ENCODE assay signal across 5 fruit fly cellular contexts in the genomic region with DNA sequence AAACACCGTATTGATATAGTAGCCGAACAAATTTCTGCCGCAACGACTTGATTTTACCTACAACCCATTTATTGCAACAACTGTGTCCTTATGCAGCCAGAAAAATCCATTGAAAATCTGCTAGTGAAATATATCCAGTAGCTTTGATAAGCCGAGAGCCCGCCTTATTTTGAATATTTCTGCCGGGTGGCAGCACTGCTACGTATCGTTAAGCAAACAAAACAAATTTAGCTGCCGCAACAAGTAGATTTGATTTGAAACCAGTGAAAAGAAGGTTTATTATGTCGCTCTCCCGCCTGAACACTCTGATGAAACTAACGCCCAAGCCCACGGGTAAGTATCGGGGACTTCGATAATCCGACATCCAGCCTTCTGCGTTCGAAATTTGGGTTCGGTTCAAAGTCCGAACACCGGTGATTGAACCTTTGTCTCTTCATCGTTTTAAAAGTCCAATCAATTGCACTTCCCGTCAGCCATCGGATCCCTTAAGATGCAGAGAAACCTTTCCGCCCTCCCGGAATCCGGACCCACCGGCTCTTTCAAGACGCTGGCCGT.
TF ChIP-seq lines count a peak whose summit lies in the region.

TSS of gene CG9577 (plus strand) at position 190 of the 555 bp plus-strand sequence.

- no peak for TF ChIP-seq CTCF in whole organism, embryonic (GFP tag; optimal IDR thresholded peaks at IDR 0.05; lab: Kevin White, UChicago)

TF ChIP-seq in whole organism, adult, 20 proteins besides CTCF, POLR2A, EP300 and RAD21:
- TF ChIP-seq CG7045 (GFP tag; optimal IDR thresholded peaks at IDR 0.05; lab: Kevin White, UChicago), result no peak
- peak; percentile 9 for TF ChIP-seq Hr96 (GFP tag; optimal IDR thresholded peaks at IDR 0.05; lab: Kevin White, UChicago)
- TF ChIP-seq bab1 (GFP tag; optimal IDR thresholded peaks at IDR 0.05; lab: Kevin White, UChicago), result peak; percentile 9
- TF ChIP-seq CG12768 (GFP tag; optimal IDR thresholded peaks at IDR 0.05; lab: Kevin White, UChicago), result peak; percentile 47
TF ChIP-seq in whole organism, adult: peak in this region for 3.

TF ChIP-seq in whole organism, embryonic, 481 proteins besides CTCF, POLR2A, EP300 and RAD21 (continues in another document):
- peak in 1 of 2 experiments; percentile 84 for TF ChIP-seq bsh (GFP tag; optimal IDR thresholded peaks at IDR 0.05; lab: Kevin White, UChicago)
- TF ChIP-seq E2f2 (GFP tag; IDR thresholded peaks at IDR 0.05; lab: Robert Waterston, UW), result peak; percentile 87
- TF ChIP-seq gce (GFP tag; IDR thresholded peaks at IDR 0.05; lab: Robert Waterston, UW), result no peak
- no peak for TF ChIP-seq CG3847 (GFP tag; IDR thresholded peaks at IDR 0.05; lab: Robert Waterston, UW)
- no peak for TF ChIP-seq Ravus (GFP tag; IDR thresholded peaks at IDR 0.05; lab: Robert Waterston, UW)
- TF ChIP-seq unc-4 (GFP tag; IDR thresholded peaks at IDR 0.05; lab: Robert Waterston, UW; ENCODE audit: partially characterized antibody), result no peak
- TF ChIP-seq CG1603 (tag; optimal IDR thresholded peaks at IDR 0.05; lab: Kevin White, UChicago), result peak; percentile 81
- no peak for TF ChIP-seq al (GFP tag; IDR thresholded peaks at IDR 0.05; lab: Robert Waterston, UW)
- TF ChIP-seq BEAF-32 (GFP tag; optimal IDR thresholded peaks at IDR 0.05; lab: Kevin White, UChicago), result peak; percentile 44
- no peak for TF ChIP-seq Mrtf (GFP tag; IDR thresholded peaks at IDR 0.05; lab: Robert Waterston, UW)
- peak; percentile 42; the same call in 1 of the 2 replicates for TF ChIP-seq MBD-R2 (GFP tag; IDR thresholded peaks at IDR 0.05; lab: Robert Waterston, UW)
- no peak for TF ChIP-seq CG4282 (GFP tag; optimal IDR thresholded peaks at IDR 0.05; lab: Kevin White, UChicago)
- no peak for TF ChIP-seq Dfd (GFP tag; optimal IDR thresholded peaks at IDR 0.05; lab: Kevin White, UChicago)
- TF ChIP-seq HmgZ (tag; optimal IDR thresholded peaks at IDR 0.05; lab: Kevin White, UChicago), result no peak
- TF ChIP-seq Spps (tag; optimal IDR thresholded peaks at IDR 0.05; lab: Kevin White, UChicago), result no peak
- no peak for TF ChIP-seq CG12769 (tag; optimal IDR thresholded peaks at IDR 0.05; lab: Kevin White, UChicago)
- TF ChIP-seq gt (GFP tag; IDR thresholded peaks at IDR 0.05; lab: Robert Waterston, UW), result no peak
- TF ChIP-seq CG6791 (GFP tag; IDR thresholded peaks at IDR 0.05; lab: Robert Waterston, UW; ENCODE audit: partially characterized antibody), result no peak
- TF ChIP-seq CG33557 (GFP tag; optimal IDR thresholded peaks at IDR 0.05; lab: Kevin White, UChicago), result no peak
- no peak for TF ChIP-seq chif (GFP tag; optimal IDR thresholded peaks at IDR 0.05; lab: Kevin White, UChicago)

TF ChIP-seq in whole organism, prepupa, 60 proteins besides CTCF, POLR2A, EP300 and RAD21 (continues in another document):
- TF ChIP-seq eg (GFP tag; IDR thresholded peaks at IDR 0.05; lab: Robert Waterston, UW), result peak; percentile 50; the same call in 1 of the 3 replicates
- TF ChIP-seq Gug (GFP tag; IDR thresholded peaks at IDR 0.05; lab: Robert Waterston, UW), result no peak
- TF ChIP-seq CG11294 (GFP tag; IDR thresholded peaks at IDR 0.05; lab: Robert Waterston, UW), result no peak
- no peak for TF ChIP-seq fd59A (GFP tag; optimal IDR thresholded peaks at IDR 0.05; lab: Kevin White, UChicago)
- no peak for TF ChIP-seq lz (GFP tag; optimal IDR thresholded peaks at IDR 0.05; lab: Kevin White, UChicago)
- peak; percentile 12 for TF ChIP-seq dsx (GFP tag; optimal IDR thresholded peaks at IDR 0.05; lab: Kevin White, UChicago; ENCODE audit: poor library complexity, severe bottlenecking)
- no peak for TF ChIP-seq cyc (GFP tag; optimal IDR thresholded peaks at IDR 0.05; lab: Kevin White, UChicago)
- TF ChIP-seq CG3919 (GFP tag; optimal IDR thresholded peaks at IDR 0.05; lab: Kevin White, UChicago), result peak; percentile 33
- peak; percentile 29 for TF ChIP-seq CG7368 (GFP tag; optimal IDR thresholded peaks at IDR 0.05; lab: Kevin White, UChicago)
- TF ChIP-seq CG8119 (GFP tag; IDR thresholded peaks at IDR 0.05; lab: Robert Waterston, UW), result peak; percentile 57; the same call in 2 of the 3 replicates
- peak; percentile 12 for TF ChIP-seq CG3032 (tag; optimal IDR thresholded peaks at IDR 0.05; lab: Kevin White, UChicago)
- TF ChIP-seq spab (GFP tag; optimal IDR thresholded peaks at IDR 0.05; lab: Kevin White, UChicago), result peak; percentile 68
- TF ChIP-seq CG16779 (tag; optimal IDR thresholded peaks at IDR 0.05; lab: Kevin White, UChicago), result peak; percentile 75
- TF ChIP-seq CG11762 (GFP tag; optimal IDR thresholded peaks at IDR 0.05; lab: Kevin White, UChicago; ENCODE audit: insufficient read depth), result peak; percentile 20
- TF ChIP-seq Smox (GFP tag; optimal IDR thresholded peaks at IDR 0.05; lab: Kevin White, UChicago), result no peak
- TF ChIP-seq pdm3 (GFP tag; optimal IDR thresholded peaks at IDR 0.05; lab: Kevin White, UChicago), result no peak
- no peak for TF ChIP-seq Hr38 (GFP tag; optimal IDR thresholded peaks at IDR 0.05; lab: Kevin White, UChicago)
- no peak for TF ChIP-seq CG11902 (GFP tag; optimal IDR thresholded peaks at IDR 0.05; lab: Kevin White, UChicago)
- no peak for TF ChIP-seq Eip75B (GFP tag; optimal IDR thresholded peaks at IDR 0.05; lab: Kevin White, UChicago)
- TF ChIP-seq CG10669 (GFP tag; optimal IDR thresholded peaks at IDR 0.05; lab: Kevin White, UChicago), result peak; percentile 56

TF ChIP-seq in whole organism, pupa, 21 proteins besides CTCF, POLR2A, EP300 and RAD21:
- peak; percentile 48 for TF ChIP-seq Pif1B (GFP tag; optimal IDR thresholded peaks at IDR 0.05; lab: Kevin White, UChicago)
- peak; percentile 39 for TF ChIP-seq Snoo (tag; optimal IDR thresholded peaks at IDR 0.05; lab: Kevin White, UChicago)
- TF ChIP-seq rn (GFP tag; IDR thresholded peaks at IDR 0.05; lab: Robert Waterston, UW), result no peak
- TF ChIP-seq CG13204 (GFP tag; optimal IDR thresholded peaks at IDR 0.05; lab: Kevin White, UChicago), result peak; percentile 82
- no peak for TF ChIP-seq D1 (tag; optimal IDR thresholded peaks at IDR 0.05; lab: Kevin White, UChicago)
- peak; percentile 60; the same call in 1 of the 3 replicates for TF ChIP-seq CG4496 (GFP tag; IDR thresholded peaks at IDR 0.05; lab: Robert Waterston, UW)
- peak; percentile 64 for TF ChIP-seq CG34367 (tag; optimal IDR thresholded peaks at IDR 0.05; lab: Kevin White, UChicago)
- no peak for TF ChIP-seq CG32121 (GFP tag; IDR thresholded peaks at IDR 0.05; lab: Robert Waterston, UW)
- TF ChIP-seq CG10348 (GFP tag; IDR thresholded peaks at IDR 0.05; lab: Robert Waterston, UW), result no peak
- TF ChIP-seq Ets98B (GFP tag; IDR thresholded peaks at IDR 0.05; lab: Robert Waterston, UW), result peak; percentile 21; the same call in 1 of the 2 replicates
- TF ChIP-seq CG8159 (tag; optimal IDR thresholded peaks at IDR 0.05; lab: Kevin White, UChicago), result peak; percentile 30
- peak; percentile 49 for TF ChIP-seq Pif1A (GFP tag; optimal IDR thresholded peaks at IDR 0.05; lab: Kevin White, UChicago)
- TF ChIP-seq CG12605 (GFP tag; IDR thresholded peaks at IDR 0.05; lab: Robert Waterston, UW), result peak; percentile 78
- TF ChIP-seq gl (tag; optimal IDR thresholded peaks at IDR 0.05; lab: Kevin White, UChicago), result peak; percentile 93
- TF ChIP-seq EcR (GFP tag; optimal IDR thresholded peaks at IDR 0.05; lab: Kevin White, UChicago), result peak; percentile 87
- TF ChIP-seq CG14655 (GFP tag; optimal IDR thresholded peaks at IDR 0.05; lab: Kevin White, UChicago), result peak; percentile 66
- TF ChIP-seq CG8301 (tag; optimal IDR thresholded peaks at IDR 0.05; lab: Kevin White, UChicago), result peak; percentile 48
- TF ChIP-seq CG9948 (tag; optimal IDR thresholded peaks at IDR 0.05; lab: Kevin White, UChicago), result no peak
- peak; percentile 21; the same call in 1 of the 3 replicates for TF ChIP-seq fd96Ca (GFP tag; IDR thresholded peaks at IDR 0.05; lab: Robert Waterston, UW)
- peak; percentile 32 for TF ChIP-seq CG17806 (tag; optimal IDR thresholded peaks at IDR 0.05; lab: Kevin White, UChicago)
- TF ChIP-seq CG15710 (tag; optimal IDR thresholded peaks at IDR 0.05; lab: Kevin White, UChicago), result peak; percentile 37

TF ChIP-seq in whole organism, wandering third instar larva, 38 proteins besides CTCF, POLR2A, EP300 and RAD21:
- TF ChIP-seq tai (GFP tag; optimal IDR thresholded peaks at IDR 0.05; lab: Kevin White, UChicago) (no peak), Mio (GFP tag; optimal IDR thresholded peaks at IDR 0.05; lab: Kevin White, UChicago) (no peak), fru (GFP tag; optimal IDR thresholded peaks at IDR 0.05; lab: Kevin White, UChicago) (no peak), dmrt93B (GFP tag; optimal IDR thresholded peaks at IDR 0.05; lab: Kevin White, UChicago) (no peak), lola (GFP tag; optimal IDR thresholded peaks at IDR 0.05; lab: Kevin White, UChicago) (no peak), Hnf4 (GFP tag; optimal IDR thresholded peaks at IDR 0.05; lab: Kevin White, UChicago) (peak; percentile 87), CrebA (GFP tag; optimal IDR thresholded peaks at IDR 0.05; lab: Kevin White, UChicago; ENCODE audit: borderline replicate concordance) (no peak), HLH106 (tag; optimal IDR thresholded peaks at IDR 0.05; lab: Kevin White, UChicago) (no peak), dsf (GFP tag; optimal IDR thresholded peaks at IDR 0.05; lab: Kevin White, UChicago; ENCODE audit: borderline replicate concordance) (no peak), jim (GFP tag; optimal IDR thresholded peaks at IDR 0.05; lab: Kevin White, UChicago) (no peak), usp (GFP tag; optimal IDR thresholded peaks at IDR 0.05; lab: Kevin White, UChicago) (no peak), Sp1 (GFP tag; optimal IDR thresholded peaks at IDR 0.05; lab: Kevin White, UChicago) (peak; percentile 23), Jra (GFP tag; optimal IDR thresholded peaks at IDR 0.05; lab: Kevin White, UChicago) (no peak), Dfd (GFP tag; optimal IDR thresholded peaks at IDR 0.05; lab: Kevin White, UChicago) (no peak), GATAd (GFP tag; optimal IDR thresholded peaks at IDR 0.05; lab: Kevin White, UChicago) (peak; percentile 83), Myc (optimal IDR thresholded peaks at IDR 0.05; lab: Kevin White, UChicago) (no peak), N (GFP tag; optimal IDR thresholded peaks at IDR 0.05; lab: Kevin White, UChicago) (no peak), sv (GFP tag; optimal IDR thresholded peaks at IDR 0.05; lab: Kevin White, UChicago) (no peak), pan (optimal IDR thresholded peaks at IDR 0.05; lab: Kevin White, UChicago) (no peak), foxo (GFP tag; optimal IDR thresholded peaks at IDR 0.05; lab: Kevin White, UChicago) (no peak), Hr83 (GFP tag; optimal IDR thresholded peaks at IDR 0.05; lab: Kevin White, UChicago; ENCODE audit: poor library complexity, severe bottlenecking) (no peak), Rel (GFP tag; optimal IDR thresholded peaks at IDR 0.05; lab: Kevin White, UChicago) (no peak), Rel (tag; optimal IDR thresholded peaks at IDR 0.05; lab: Kevin White, UChicago) (peak; percentile 18), rgr (GFP tag; optimal IDR thresholded peaks at IDR 0.05; lab: Kevin White, UChicago) (no peak), CG32264 (GFP tag; optimal IDR thresholded peaks at IDR 0.05; lab: Kevin White, UChicago) (no peak), Abd-B (GFP tag; optimal IDR thresholded peaks at IDR 0.05; lab: Kevin White, UChicago) (no peak)
